In the genomic region with DNA sequence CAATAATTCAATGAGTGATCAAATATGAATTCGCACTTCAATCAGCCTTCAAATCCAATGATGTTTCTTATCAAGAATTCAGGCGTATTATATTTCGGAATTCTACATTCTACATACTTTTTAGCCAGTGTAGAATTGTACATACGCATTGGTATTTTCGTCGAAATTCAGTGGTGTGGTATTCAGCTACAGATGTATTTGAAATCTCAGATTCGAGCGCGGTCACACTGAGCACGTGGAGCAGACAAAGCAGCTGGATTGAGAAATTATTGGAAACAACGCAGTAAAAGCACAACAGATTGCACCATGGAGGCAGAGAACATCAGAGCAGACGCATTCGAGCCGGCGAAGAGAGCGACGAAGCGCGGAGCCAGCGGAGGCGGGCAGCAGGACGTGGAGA, we compare ENCODE assay signal across 5 fruit fly cellular contexts.
A peak's percentile ranks its signal among the peaks of the same experiment; 100 is the strongest.
TF ChIP-seq lines count a peak whose summit lies in the region.

No protein-coding gene starts in this region.

- peak; percentile 26 to 53 for TF ChIP-seq CTCF in S2 (optimal IDR thresholded peaks at IDR 0.05; lab: Kevin White, UChicago)
- TF ChIP-seq CTCF in whole organism, embryonic (GFP tag; optimal IDR thresholded peaks at IDR 0.05; lab: Kevin White, UChicago), result peak; percentile 71

TF ChIP-seq in whole organism, adult, 20 proteins besides CTCF, POLR2A, EP300 and RAD21:
- peak; percentile 99 for TF ChIP-seq Mnt (GFP tag; optimal IDR thresholded peaks at IDR 0.05; lab: Kevin White, UChicago)
- peak; percentile 42 for TF ChIP-seq bab1 (GFP tag; optimal IDR thresholded peaks at IDR 0.05; lab: Kevin White, UChicago)
- TF ChIP-seq Clk (GFP tag; optimal IDR thresholded peaks at IDR 0.05; lab: Kevin White, UChicago), result no peak
- TF ChIP-seq CG11617 (GFP tag; optimal IDR thresholded peaks at IDR 0.05; lab: Kevin White, UChicago), result no peak
TF ChIP-seq in whole organism, adult: peak in this region for 2.

TF ChIP-seq in whole organism, embryonic, 481 proteins besides CTCF, POLR2A, EP300 and RAD21 (continues in another document):
- TF ChIP-seq BEAF-32 (GFP tag; optimal IDR thresholded peaks at IDR 0.05; lab: Kevin White, UChicago) (peak; percentile 39), CG14710 (tag; optimal IDR thresholded peaks at IDR 0.05; lab: Kevin White, UChicago) (peak; percentile 35), ro (GFP tag; IDR thresholded peaks at IDR 0.05; lab: Robert Waterston, UW) (no peak), bowl (GFP tag; IDR thresholded peaks at IDR 0.05; lab: Robert Waterston, UW) (no peak), kah (GFP tag; optimal IDR thresholded peaks at IDR 0.05; lab: Kevin White, UChicago) (no peak), CG12744 (GFP tag; optimal IDR thresholded peaks at IDR 0.05; lab: Kevin White, UChicago) (no peak), CkIIα-i1 (GFP tag; IDR thresholded peaks at IDR 0.05; lab: Robert Waterston, UW) (no peak), Oli (tag; optimal IDR thresholded peaks at IDR 0.05; lab: Kevin White, UChicago) (no peak), sna (GFP tag; IDR thresholded peaks at IDR 0.05; lab: Robert Waterston, UW; ENCODE audit: partially characterized antibody) (no peak), da (GFP tag; optimal IDR thresholded peaks at IDR 0.05; lab: Kevin White, UChicago) (no peak), sug (tag; optimal IDR thresholded peaks at IDR 0.05; lab: Kevin White, UChicago) (peak; percentile 7), Bdp1 (GFP tag; optimal IDR thresholded peaks at IDR 0.05; lab: Kevin White, UChicago) (no peak), CG2875 (GFP tag; optimal IDR thresholded peaks at IDR 0.05; lab: Kevin White, UChicago) (no peak), Aef1 (GFP tag; IDR thresholded peaks at IDR 0.05; lab: Robert Waterston, UW) (no peak), CG15479 (GFP tag; optimal IDR thresholded peaks at IDR 0.05; lab: Kevin White, UChicago) (no peak), Hmr (GFP tag; optimal IDR thresholded peaks at IDR 0.05; lab: Kevin White, UChicago) (no peak), inv (GFP tag; IDR thresholded peaks at IDR 0.05; lab: Robert Waterston, UW; ENCODE audit: partially characterized antibody) (no peak), E2f2 (GFP tag; IDR thresholded peaks at IDR 0.05; lab: Robert Waterston, UW) (peak; percentile 42), Poxn (GFP tag; IDR thresholded peaks at IDR 0.05; lab: Robert Waterston, UW) (no peak), sens (GFP tag; lab: Kevin White, UChicago) (peak; percentile 9), B-H1 (GFP tag; IDR thresholded peaks at IDR 0.05; lab: Robert Waterston, UW) (no peak), onecut (GFP tag; IDR thresholded peaks at IDR 0.05; lab: Robert Waterston, UW) (no peak), CG16813 (GFP tag; IDR thresholded peaks at IDR 0.05; lab: Robert Waterston, UW; ENCODE audit: partially characterized antibody) (peak; percentile 43; the same call in 1 of the 3 replicates), CoRest (tag; optimal IDR thresholded peaks at IDR 0.05; lab: Kevin White, UChicago) (no peak), kni (GFP tag; optimal IDR thresholded peaks at IDR 0.05; lab: Kevin White, UChicago) (no peak), Ets97D (GFP tag; optimal IDR thresholded peaks at IDR 0.05; lab: Kevin White, UChicago) (no peak), amos (GFP tag; IDR thresholded peaks at IDR 0.05; lab: Robert Waterston, UW; ENCODE audit: partially characterized antibody) (peak; percentile 41; the same call in 1 of the 2 replicates)

TF ChIP-seq in whole organism, prepupa, 60 proteins besides CTCF, POLR2A, EP300 and RAD21:
- TF ChIP-seq Sox14 (GFP tag; optimal IDR thresholded peaks at IDR 0.05; lab: Kevin White, UChicago), result peak; percentile 71
- TF ChIP-seq fd85E (GFP tag; optimal IDR thresholded peaks at IDR 0.05; lab: Kevin White, UChicago), result no peak
- TF ChIP-seq esn (GFP tag; optimal IDR thresholded peaks at IDR 0.05; lab: Kevin White, UChicago), result no peak
- TF ChIP-seq Eip78C (GFP tag; lab: Kevin White, UChicago), result peak; percentile 27
- TF ChIP-seq CG10669 (GFP tag; optimal IDR thresholded peaks at IDR 0.05; lab: Kevin White, UChicago), result no peak
- TF ChIP-seq dsx (GFP tag; optimal IDR thresholded peaks at IDR 0.05; lab: Kevin White, UChicago; ENCODE audit: poor library complexity, severe bottlenecking), result peak; percentile 24

TF ChIP-seq in whole organism, wandering third instar larva, 38 proteins besides CTCF, POLR2A, EP300 and RAD21:
- TF ChIP-seq Myc (optimal IDR thresholded peaks at IDR 0.05; lab: Kevin White, UChicago), result peak; percentile 37
- no peak for TF ChIP-seq Hr78 (GFP tag; optimal IDR thresholded peaks at IDR 0.05; lab: Kevin White, UChicago)
